Fruit fly (Drosophila melanogaster) whole organism, embryonic: ENCODE results near the gene CCDC53.

Experiments
- Adf1 ChIP-seq: fragments of 200-800 bp; sonication (Bioruptor generic); IDR thresholded peaks from 2 replicates; pipeline ENCODE4 v1.3.6; 2022; ENCODE audit warnings: missing biosample characterization, missing genetic modification characterization
- Atf3 ChIP-seq: fragments of 200-800 bp; sonication (Bioruptor generic); optimal IDR thresholded peaks from 3 replicates; lab custom pipeline; 2016; ENCODE audit warnings: missing biosample characterization, missing genetic modification characterization
- CG10321 ChIP-seq: fragments of 200-800 bp; sonication (Bioruptor generic); IDR thresholded peaks from 2 replicates; pipeline ENCODE4 v1.3.6; 2022; ENCODE audit warnings: missing biosample characterization, missing genetic modification characterization
- CG11085 ChIP-seq: fragments of 200-800 bp; sonication (Bioruptor generic); IDR thresholded peaks from 2 replicates; pipeline ENCODE4 v1.3.6; 2022; ENCODE audit warnings: missing biosample characterization, missing genetic modification characterization
- CG11504 ChIP-seq: fragments of 200-800 bp; sonication (Bioruptor generic); optimal IDR thresholded peaks from 3 replicates; lab custom pipeline; 2019; ENCODE audit warnings: missing biosample characterization, mild to moderate bottlenecking, missing genetic modification characterization, moderate library complexity
- CG12155 ChIP-seq: fragments of 200-800 bp; sonication (Bioruptor generic); optimal IDR thresholded peaks from 3 replicates; lab custom pipeline; 2016; ENCODE audit warnings: missing biosample characterization, missing genetic modification characterization
- CG13775 ChIP-seq: fragments of 200-800 bp; sonication (Bioruptor generic); optimal IDR thresholded peaks from 3 replicates; lab custom pipeline; 2017; ENCODE audit warnings: missing biosample characterization, mild to moderate bottlenecking, missing genetic modification characterization
- CG14014 ChIP-seq: fragments of 200-800 bp; sonication (Bioruptor generic); IDR thresholded peaks from 2 replicates; pipeline ENCODE4 v1.3.6; 2022; ENCODE audit warnings: missing biosample characterization, missing genetic modification characterization
- CG2202 ChIP-seq: fragments of 200-800 bp; sonication (Bioruptor generic); optimal IDR thresholded peaks from 2 replicates; lab custom pipeline; 2018; ENCODE audit warnings: missing biosample characterization, mild to moderate bottlenecking, missing genetic modification characterization
- CG2712 ChIP-seq: fragments of 200-800 bp; optimal IDR thresholded peaks from 3 replicates; lab custom pipeline; 2019; ENCODE audit warnings: missing biosample characterization, mild to moderate bottlenecking, missing genetic modification characterization, moderate library complexity
- CG32767 ChIP-seq: fragments of 200-800 bp; sonication (Bioruptor generic); IDR thresholded peaks from 2 replicates; pipeline ENCODE4 v1.3.6; 2022; ENCODE audit warnings: missing biosample characterization, missing genetic modification characterization
- CG3838 ChIP-seq: fragments of 200-800 bp; sonication (Bioruptor generic); optimal IDR thresholded peaks from 3 replicates; lab custom pipeline; 2016; ENCODE audit warnings: missing biosample characterization, missing genetic modification characterization
- CG4854 ChIP-seq: fragments of 200-800 bp; sonication (Bioruptor generic); optimal IDR thresholded peaks from 2 replicates; lab custom pipeline; 2016; ENCODE audit warnings: missing biosample characterization, missing genetic modification characterization, inconsistent platforms
- CG6791 ChIP-seq: fragments of 200-800 bp; sonication (Bioruptor generic); IDR thresholded peaks from 3 replicates; pipeline ENCODE4 v1.3.6; 2022; ENCODE audit warnings: missing biosample characterization, missing genetic modification characterization; ENCODE audit not compliant: partially characterized antibody
- CG7372 ChIP-seq: fragments of 200-800 bp; sonication (Bioruptor generic); IDR thresholded peaks from 2 replicates; pipeline ENCODE4 v1.3.6; 2022; ENCODE audit warnings: missing biosample characterization, missing genetic modification characterization
- CG8089 ChIP-seq: fragments of 200-800 bp; sonication (Bioruptor generic); optimal IDR thresholded peaks from 3 replicates; lab custom pipeline; 2016; ENCODE audit warnings: missing biosample characterization, missing genetic modification characterization
- CG9215 ChIP-seq: fragments of 200-800 bp; sonication (Bioruptor generic); IDR thresholded peaks from 2 replicates; pipeline ENCODE4 v1.3.6; 2022; ENCODE audit warnings: missing biosample characterization, missing genetic modification characterization
- Camta ChIP-seq: fragments of 200-800 bp; sonication (Bioruptor generic); optimal IDR thresholded peaks from 2 replicates; lab custom pipeline; 2016; ENCODE audit warnings: missing biosample characterization, missing genetic modification characterization
- Dad ChIP-seq: fragments of 200-800 bp; sonication (Bioruptor generic); optimal IDR thresholded peaks from 3 replicates; lab custom pipeline; 2016; ENCODE audit warnings: missing biosample characterization, missing genetic modification characterization
- Doc3 ChIP-seq: fragments of 200-800 bp; sonication (Bioruptor generic); IDR thresholded peaks from 3 replicates; pipeline ENCODE4 v1.3.6; 2022; ENCODE audit warnings: missing biosample characterization, missing genetic modification characterization; ENCODE audit not compliant: partially characterized antibody
- Dp ChIP-seq: fragments of 200-800 bp; sonication (Bioruptor generic); optimal IDR thresholded peaks from 2 replicates; lab custom pipeline; 2018; ENCODE audit warnings: missing biosample characterization, mild to moderate bottlenecking, missing genetic modification characterization, moderate library complexity
- Hand ChIP-seq: fragments of 200-800 bp; sonication (Bioruptor generic); optimal IDR thresholded peaks from 2 replicates; lab custom pipeline; 2017; ENCODE audit warnings: mild to moderate bottlenecking, missing biosample characterization, missing genetic modification reagents, missing genetic modification characterization
- Hsf ChIP-seq: fragments of 200-800 bp; sonication (Bioruptor generic); optimal IDR thresholded peaks from 3 replicates; lab custom pipeline; 2016; ENCODE audit warnings: missing biosample characterization, missing genetic modification characterization
- Nf-YA ChIP-seq: fragments of 200-800 bp; sonication (Bioruptor generic); IDR thresholded peaks from 2 replicates; pipeline ENCODE4 v1.3.6; 2022; ENCODE audit warnings: missing biosample characterization, missing genetic modification characterization
- Oaz ChIP-seq: fragments of 200-800 bp; sonication (Bioruptor generic); IDR thresholded peaks from 2 replicates; pipeline ENCODE4 v1.3.6; 2022; ENCODE audit warnings: missing biosample characterization, missing genetic modification characterization
- Ptx1 ChIP-seq: fragments of 200-800 bp; sonication (Bioruptor generic); IDR thresholded peaks from 2 replicates; pipeline ENCODE4 v1.3.6; 2022; ENCODE audit warnings: missing biosample characterization, missing genetic modification characterization
- ab ChIP-seq: fragments of 200-800 bp; sonication (Bioruptor generic); optimal IDR thresholded peaks from 2 replicates; lab custom pipeline; 2016; ENCODE audit warnings: missing biosample characterization, missing genetic modification characterization
- bcd ChIP-seq: fragments of 200-800 bp; sonication (Bioruptor generic); optimal IDR thresholded peaks from 2 replicates; lab custom pipeline; 2017; ENCODE audit warnings: missing biosample characterization, mild to moderate bottlenecking, missing genetic modification characterization
- bsh ChIP-seq, 2 experiments: fragments of 200-800 bp; sonication (Bioruptor generic); optimal IDR thresholded peaks; 2 replicates each; lab custom pipeline; 2017 to 2018; ENCODE audit warnings: mild to moderate bottlenecking in 2 of 2, missing biosample characterization in 2 of 2, missing genetic modification characterization in 2 of 2, moderate library complexity in 1 of 2
- cad ChIP-seq: fragments of >200 bp; optimal IDR thresholded peaks from 2 replicates; lab custom pipeline; 2017; ENCODE audit warnings: missing biosample characterization, missing genetic modification characterization
- chn ChIP-seq: fragments of 200-800 bp; sonication (Bioruptor generic); optimal IDR thresholded peaks from 2 replicates; lab custom pipeline; 2016; ENCODE audit warnings: missing biosample characterization, missing genetic modification characterization
- danr ChIP-seq: fragments of 200-800 bp; sonication (Bioruptor generic); IDR thresholded peaks from 2 replicates; pipeline ENCODE4 v1.3.6; 2022; ENCODE audit warnings: missing biosample characterization, missing genetic modification characterization
- dmrt99B ChIP-seq: fragments of 200-800 bp; sonication (Bioruptor generic); optimal IDR thresholded peaks from 2 replicates; lab custom pipeline; 2018; ENCODE audit warnings: missing biosample characterization, mild to moderate bottlenecking, missing genetic modification characterization, moderate library complexity
- emc ChIP-seq: fragments of 200-800 bp; sonication (Bioruptor generic); optimal IDR thresholded peaks from 2 replicates; lab custom pipeline; 2016; ENCODE audit warnings: missing biosample characterization, missing genetic modification characterization
- esg ChIP-seq: fragments of 200-800 bp; sonication (Bioruptor generic); conservative IDR thresholded peaks from 2 replicates; pipeline ENCODE4 v1.3.6; 2022; ENCODE audit warnings: missing biosample characterization, missing genetic modification characterization
- fd102C ChIP-seq: fragments of 200-800 bp; sonication (Bioruptor generic); optimal IDR thresholded peaks from 2 replicates; lab custom pipeline; 2018; ENCODE audit warnings: missing biosample characterization, mild to moderate bottlenecking, missing genetic modification characterization, moderate library complexity
- grn ChIP-seq: fragments of 200-800 bp; sonication (Bioruptor generic); optimal IDR thresholded peaks from 3 replicates; lab custom pipeline; 2017; ENCODE audit warnings: missing biosample characterization, missing genetic modification characterization
- knrl ChIP-seq: fragments of 200-800 bp; sonication (Bioruptor generic); IDR thresholded peaks from 3 replicates; pipeline ENCODE4 v1.3.6; 2022; ENCODE audit warnings: missing biosample characterization, missing genetic modification characterization; ENCODE audit not compliant: partially characterized antibody
- peb ChIP-seq: fragments of 200-800 bp; sonication (Bioruptor generic); IDR thresholded peaks from 2 replicates; pipeline ENCODE4 v1.3.6; 2022; ENCODE audit warnings: missing biosample characterization, missing genetic modification characterization
- pros ChIP-seq: fragments of 200-800 bp; sonication (Bioruptor generic); optimal IDR thresholded peaks from 3 replicates; lab custom pipeline; 2019; ENCODE audit warnings: missing biosample characterization, mild to moderate bottlenecking, missing genetic modification characterization, moderate library complexity
- schlank ChIP-seq: fragments of 200-800 bp; sonication (Bioruptor generic); optimal IDR thresholded peaks from 2 replicates; lab custom pipeline; 2018; ENCODE audit warnings: missing biosample characterization, mild to moderate bottlenecking, missing genetic modification characterization
- sens-2 ChIP-seq: fragments of 200-800 bp; sonication (Bioruptor generic); IDR thresholded peaks from 2 replicates; pipeline ENCODE4 v1.3.6; 2022; ENCODE audit warnings: missing biosample characterization, missing genetic modification characterization
- shn ChIP-seq: fragments of 200-800 bp; sonication (Bioruptor generic); optimal IDR thresholded peaks from 3 replicates; lab custom pipeline; 2016; ENCODE audit warnings: missing biosample characterization, missing genetic modification characterization
- sob ChIP-seq: fragments of 200-800 bp; sonication (Bioruptor generic); IDR thresholded peaks from 2 replicates; pipeline ENCODE4 v1.3.6; 2022; ENCODE audit warnings: missing biosample characterization, missing genetic modification characterization
- sqz ChIP-seq: fragments of 200-800 bp; sonication (Bioruptor generic); optimal IDR thresholded peaks from 3 replicates; lab custom pipeline; 2018; ENCODE audit warnings: missing biosample characterization, mild to moderate bottlenecking, missing genetic modification characterization
- sug ChIP-seq: fragments of 200-800 bp; optimal IDR thresholded peaks from 2 replicates; lab custom pipeline; 2019; ENCODE audit warnings: missing biosample characterization, mild to moderate bottlenecking, missing genetic modification characterization, moderate library complexity
- tap ChIP-seq: fragments of 200-800 bp; optimal IDR thresholded peaks from 3 replicates; lab custom pipeline; 2019; ENCODE audit warnings: missing biosample characterization, mild to moderate bottlenecking, missing genetic modification characterization, moderate library complexity
- tx ChIP-seq: fragments of 200-800 bp; sonication (Bioruptor generic); optimal IDR thresholded peaks from 2 replicates; lab custom pipeline; 2016; ENCODE audit warnings: missing biosample characterization, missing genetic modification characterization
- unpg ChIP-seq: fragments of 200-800 bp; sonication (Bioruptor generic); optimal IDR thresholded peaks from 3 replicates; lab custom pipeline; 2018; ENCODE audit warnings: missing biosample characterization, mild to moderate bottlenecking, missing genetic modification characterization, moderate library complexity
- usp ChIP-seq: fragments of >200 bp; optimal IDR thresholded peaks from 2 replicates; lab custom pipeline; 2017; ENCODE audit warnings: missing biosample characterization, missing genetic modification characterization

The CCDC53 gene

dm6 chr2L:8083413-8083426, 42.3 kb downstream of the CCDC53 start, which contains the start of gene Bsg:
Bsg (plus strand) TSS chr2L:8083420.
- TF ChIP-seq Camta (GFP tag; lab: Kevin White, UChicago), result no peak
- TF ChIP-seq Doc3, result peak; percentile 27; the same call in 1 of the 3 replicates
- no peak for TF ChIP-seq chn

- TF ChIP-seq CG6791 (GFP tag; lab: Robert Waterston, UW) (no peak), Dp (GFP tag; lab: Kevin White, UChicago) (no peak), grn (GFP tag; lab: Kevin White, UChicago) (no peak), sqz (GFP tag; lab: Kevin White, UChicago) (no peak), peb (GFP tag; lab: Robert Waterston, UW) (no peak), Dad (GFP tag; lab: Kevin White, UChicago) (no peak), Hand (GFP tag; lab: Kevin White, UChicago) (no peak), Adf1 (GFP tag; lab: Robert Waterston, UW) (peak; percentile 48; the same call in 1 of the 2 replicates), danr (GFP tag; lab: Robert Waterston, UW) (no peak), sug (tag; lab: Kevin White, UChicago) (no peak), Camta (GFP tag; lab: Kevin White, UChicago) (no peak), CG14014 (GFP tag; lab: Robert Waterston, UW) (no peak), tx (GFP tag; lab: Kevin White, UChicago) (no peak), CG10321 (GFP tag; lab: Robert Waterston, UW) (no peak), CG2202 (no peak), esg (GFP tag; lab: Robert Waterston, UW) (no peak), fd102C (GFP tag; lab: Kevin White, UChicago) (no peak), pros (no peak), emc (GFP tag; lab: Kevin White, UChicago) (no peak), CG11085 (no peak), CG3838 (GFP tag; lab: Kevin White, UChicago) (no peak), CG8089 (no peak), bsh (GFP tag; optimal IDR thresholded peaks at IDR 0.05; lab: Kevin White, UChicago) (no peak), cad (no peak), schlank (no peak), Hsf (no peak), CG9215 (0 out of 2 replicates have a peak, but pooled peaks have one; percentile 19), bcd (GFP tag; lab: Kevin White, UChicago) (no peak), CG4854 (GFP tag; lab: Kevin White, UChicago) (no peak), tap (tag; lab: Kevin White, UChicago) (no peak), ab (no peak), usp (GFP tag; lab: Kevin White, UChicago) (no peak), knrl (GFP tag; lab: Robert Waterston, UW) (no peak), CG12155 (GFP tag; lab: Kevin White, UChicago) (no peak), CG7372 (GFP tag; lab: Robert Waterston, UW) (no peak), dmrt99B (tag; lab: Kevin White, UChicago) (no peak), CG32767 (GFP tag; lab: Robert Waterston, UW) (no peak), unpg (GFP tag; lab: Kevin White, UChicago) (no peak), CG13775 (GFP tag; lab: Kevin White, UChicago) (no peak), CG11504 (no peak), sens-2 (GFP tag; lab: Robert Waterston, UW) (no peak), Nf-YA (GFP tag; lab: Robert Waterston, UW) (no peak), Oaz (GFP tag; lab: Robert Waterston, UW) (no peak), Atf3 (GFP tag; lab: Kevin White, UChicago) (peak; percentile 4), sob (GFP tag; lab: Robert Waterston, UW) (no peak; the same call in 1 of the 2 replicates), CG2712 (tag; lab: Kevin White, UChicago) (no peak), shn (GFP tag; lab: Kevin White, UChicago) (peak; percentile 4), Ptx1 (GFP tag; lab: Robert Waterston, UW) (no peak)
These were observed 42.8 kb downstream of the CCDC53 start for dm6 chr2L:8083427-8084295.
